Fruit fly (Drosophila melanogaster) whole organism, prepupa: Measurements from ENCODE around the gene CG31321.

Source experiments
- CG10631 ChIP-seq: fragments of 200-800 bp; sonication (Bioruptor generic); optimal IDR thresholded peaks from 2 replicates; lab custom pipeline; 2016; ENCODE audit warnings: missing biosample characterization, missing genetic modification characterization
- Hr38 ChIP-seq: sonication (Bioruptor generic); optimal IDR thresholded peaks from 2 replicates; lab custom pipeline; 2016; ENCODE audit warnings: missing biosample characterization, missing genetic modification characterization
- achi ChIP-seq: fragments of 200-800 bp; sonication (Bioruptor generic); optimal IDR thresholded peaks from 3 replicates; lab custom pipeline; 2016; ENCODE audit warnings: missing biosample characterization, missing genetic modification characterization
- dsx ChIP-seq: fragments of 200-800 bp; optimal IDR thresholded peaks from 3 replicates; lab custom pipeline; 2019; ENCODE audit warnings: missing biosample characterization, mild to moderate bottlenecking, missing genetic modification characterization, moderate library complexity; ENCODE audit not compliant: poor library complexity, severe bottlenecking
- salr ChIP-seq, 2 experiments: fragments of 200-800 bp; sonication (Bioruptor generic); optimal IDR thresholded peaks; 3 replicates each; lab custom pipeline; 2016 to 2018; ENCODE audit warnings: missing biosample characterization in 2 of 2, missing genetic modification characterization in 2 of 2, mild to moderate bottlenecking in 1 of 2

DNA sequence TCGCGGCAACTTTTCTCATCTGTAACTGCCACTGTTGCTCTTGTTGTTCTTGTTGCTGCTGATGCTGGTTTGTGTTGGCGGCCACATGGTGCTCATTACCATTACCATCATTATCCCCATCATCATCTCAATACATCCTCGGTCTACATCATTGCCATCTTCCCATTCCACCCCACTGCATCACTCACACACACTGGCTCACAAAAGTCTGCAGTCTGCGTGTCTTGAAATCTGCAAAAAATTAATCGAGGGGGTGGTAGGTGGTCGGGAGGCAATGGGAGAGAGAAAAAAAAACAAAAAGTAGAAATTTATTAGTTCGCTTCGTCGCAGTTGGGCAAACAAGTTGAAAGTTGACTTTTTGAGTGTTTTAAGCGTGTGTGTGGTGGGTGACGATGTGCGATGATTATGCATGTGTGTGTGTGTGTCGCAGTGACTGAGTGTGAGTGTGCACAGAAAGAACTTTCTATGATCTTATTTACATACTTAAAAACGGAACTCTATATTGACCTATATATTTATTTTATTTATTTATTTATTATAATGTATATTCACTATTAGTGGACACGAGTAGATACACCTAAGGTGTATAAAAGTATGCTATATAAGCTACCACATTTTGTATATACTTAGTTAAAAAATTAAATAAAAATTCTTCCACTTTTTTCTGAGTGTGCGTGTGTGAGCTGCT lies 30.7 kb upstream of the CG31321 start:
- TF ChIP-seq achi (GFP tag; lab: Kevin White, UChicago), result peak; percentile 54
- TF ChIP-seq CG10631 (GFP tag; lab: Kevin White, UChicago), result peak; percentile 28
- no peak for TF ChIP-seq dsx
- no peak for TF ChIP-seq Hr38 (GFP tag; lab: Kevin White, UChicago)
- no peak for TF ChIP-seq salr (GFP tag; optimal IDR thresholded peaks at IDR 0.05; lab: Kevin White, UChicago)
